Fruit fly (Drosophila melanogaster) whole organism, embryonic: Measurements from ENCODE around the gene PolD2.
A peak's percentile ranks its signal among the peaks of the same experiment; 100 is the strongest.

Experiments used
- Ada2b ChIP-seq: fragments of 200-800 bp; sonication (Bioruptor generic); IDR thresholded peaks from 2 replicates; pipeline ENCODE4 v1.3.6; 2022; ENCODE audit warnings: missing biosample characterization, missing genetic modification characterization
- Atf3 ChIP-seq: fragments of 200-800 bp; sonication (Bioruptor generic); optimal IDR thresholded peaks from 3 replicates; lab custom pipeline; 2016; ENCODE audit warnings: missing biosample characterization, missing genetic modification characterization
- Atf6 ChIP-seq: fragments of 200-800 bp; sonication (Bioruptor generic); IDR thresholded peaks from 2 replicates; pipeline ENCODE4 v1.3.6; 2022; ENCODE audit warnings: missing biosample characterization, missing genetic modification characterization
- BEAF-32 ChIP-seq: fragments of 200-800 bp; sonication (Bioruptor generic); optimal IDR thresholded peaks from 3 replicates; lab custom pipeline; 2017; ENCODE audit warnings: missing biosample characterization, missing genetic modification characterization, mild to moderate bottlenecking, moderate library complexity, missing genetic modification reagents
- CG10431 ChIP-seq: fragments of 200-800 bp; sonication (Bioruptor generic); optimal IDR thresholded peaks from 3 replicates; lab custom pipeline; 2018; ENCODE audit warnings: missing biosample characterization, mild to moderate bottlenecking, missing genetic modification characterization
- CG10979 ChIP-seq: fragments of 200-800 bp; sonication (Bioruptor generic); optimal IDR thresholded peaks from 2 replicates; lab custom pipeline; 2018; ENCODE audit warnings: missing biosample characterization, mild to moderate bottlenecking, missing genetic modification characterization, moderate library complexity
- CG11723 ChIP-seq: fragments of 200-800 bp; sonication (Bioruptor generic); optimal IDR thresholded peaks from 2 replicates; lab custom pipeline; 2017; ENCODE audit warnings: missing biosample characterization, mild to moderate bottlenecking, missing genetic modification characterization
- CG12219 ChIP-seq: fragments of 200-800 bp; sonication (Bioruptor generic); optimal IDR thresholded peaks from 3 replicates; lab custom pipeline; 2018; ENCODE audit warnings: missing biosample characterization, mild to moderate bottlenecking, missing genetic modification characterization
- CG14667 ChIP-seq: fragments of 200-800 bp; sonication (Bioruptor generic); IDR thresholded peaks from 2 replicates; pipeline ENCODE4 v1.3.6; 2022; ENCODE audit warnings: missing biosample characterization, missing genetic modification characterization
- CG15269 ChIP-seq: fragments of 200-800 bp; sonication (Bioruptor generic); optimal IDR thresholded peaks from 2 replicates; lab custom pipeline; 2018; ENCODE audit warnings: missing biosample characterization, mild to moderate bottlenecking, missing genetic modification characterization, moderate library complexity
- CG1602 ChIP-seq: fragments of 200-800 bp; sonication (Bioruptor generic); optimal IDR thresholded peaks from 3 replicates; lab custom pipeline; 2016; ENCODE audit warnings: missing biosample characterization, missing genetic modification characterization
- CG16863 ChIP-seq: fragments of 200-800 bp; sonication (Bioruptor generic); optimal IDR thresholded peaks from 3 replicates; lab custom pipeline; 2016; ENCODE audit warnings: missing biosample characterization, missing genetic modification characterization
- CG17568 ChIP-seq: fragments of 200-800 bp; sonication (Bioruptor generic); optimal IDR thresholded peaks from 2 replicates; lab custom pipeline; 2018; ENCODE audit warnings: missing biosample characterization, mild to moderate bottlenecking, missing genetic modification characterization, moderate library complexity
- CG18599 ChIP-seq: fragments of 200-800 bp; sonication (Bioruptor generic); optimal IDR thresholded peaks from 3 replicates; lab custom pipeline; 2017; ENCODE audit warnings: missing biosample characterization, missing genetic modification characterization, mild to moderate bottlenecking, moderate library complexity, missing genetic modification reagents
- CG2116 ChIP-seq: fragments of 200-800 bp; sonication (Bioruptor generic); optimal IDR thresholded peaks from 3 replicates; lab custom pipeline; 2018; ENCODE audit warnings: missing biosample characterization, mild to moderate bottlenecking, missing genetic modification characterization
- CG2875 ChIP-seq: fragments of 200-800 bp; sonication (Bioruptor generic); optimal IDR thresholded peaks from 2 replicates; lab custom pipeline; 2017; ENCODE audit warnings: missing biosample characterization, mild to moderate bottlenecking, missing genetic modification characterization, missing genetic modification reagents
- CG2889 ChIP-seq: fragments of 200-800 bp; sonication (Bioruptor generic); IDR thresholded peaks from 3 replicates; pipeline ENCODE4 v1.3.6; 2022; ENCODE audit warnings: missing biosample characterization, missing genetic modification characterization
- CG6813 ChIP-seq: fragments of 200-800 bp; sonication (Bioruptor generic); optimal IDR thresholded peaks from 2 replicates; lab custom pipeline; 2017; ENCODE audit warnings: missing biosample characterization, missing genetic modification characterization, mild to moderate bottlenecking, moderate library complexity, missing genetic modification reagents
- CG7372 ChIP-seq: fragments of 200-800 bp; sonication (Bioruptor generic); IDR thresholded peaks from 2 replicates; pipeline ENCODE4 v1.3.6; 2022; ENCODE audit warnings: missing biosample characterization, missing genetic modification characterization
- CG8478 ChIP-seq: fragments of >200 bp; optimal IDR thresholded peaks from 2 replicates; lab custom pipeline; 2018
- CG8924 ChIP-seq: fragments of 200-800 bp; optimal IDR thresholded peaks from 3 replicates; lab custom pipeline; 2019; ENCODE audit warnings: missing biosample characterization, mild to moderate bottlenecking, missing genetic modification characterization, moderate library complexity
- CkIIα-i1 ChIP-seq: fragments of 200-800 bp; sonication (Bioruptor generic); IDR thresholded peaks from 2 replicates; pipeline ENCODE4 v1.3.6; 2022; ENCODE audit warnings: missing biosample characterization, missing genetic modification characterization
- Deaf1 ChIP-seq: fragments of 200-800 bp; optimal IDR thresholded peaks from 3 replicates; lab custom pipeline; 2019; ENCODE audit warnings: missing biosample characterization, mild to moderate bottlenecking, missing genetic modification characterization, moderate library complexity
- Dek ChIP-seq: fragments of 200-800 bp; sonication (Bioruptor generic); optimal IDR thresholded peaks from 3 replicates; lab custom pipeline; 2019; ENCODE audit warnings: missing biosample characterization, mild to moderate bottlenecking, missing genetic modification characterization, moderate library complexity
- Dfd ChIP-seq, 2 experiments: fragments of >200 bp; optimal IDR thresholded peaks; 2 replicates each; lab custom pipeline; 2017; ENCODE audit warnings: missing biosample characterization in 2 of 2, missing genetic modification characterization in 2 of 2
- E2f1 ChIP-seq: fragments of 200-800 bp; sonication (Bioruptor generic); IDR thresholded peaks from 2 replicates; pipeline ENCODE4 v1.3.6; 2022; ENCODE audit warnings: missing biosample characterization, missing genetic modification characterization
- Elba2 ChIP-seq: fragments of 200-800 bp; sonication (Bioruptor generic); optimal IDR thresholded peaks from 3 replicates; lab custom pipeline; 2016; ENCODE audit warnings: missing biosample characterization, missing genetic modification characterization
- Hmr ChIP-seq: fragments of 200-800 bp; sonication (Bioruptor generic); optimal IDR thresholded peaks from 3 replicates; lab custom pipeline; 2017; ENCODE audit warnings: mild to moderate bottlenecking, missing biosample characterization, missing genetic modification reagents, missing genetic modification characterization
- Hr39 ChIP-seq: fragments of >200 bp; optimal IDR thresholded peaks from 2 replicates; lab custom pipeline; 2017
- Lim3 ChIP-seq: fragments of 200-800 bp; sonication (Bioruptor generic); IDR thresholded peaks from 2 replicates; pipeline ENCODE4 v1.3.6; 2022; ENCODE audit warnings: missing biosample characterization, missing genetic modification characterization
- NK7.1 ChIP-seq: fragments of 200-800 bp; sonication (Bioruptor generic); optimal IDR thresholded peaks from 3 replicates; lab custom pipeline; 2016; ENCODE audit warnings: missing biosample characterization, missing genetic modification characterization
- Nf-YB ChIP-seq: fragments of 200-800 bp; sonication (Bioruptor generic); optimal IDR thresholded peaks from 3 replicates; lab custom pipeline; 2019; ENCODE audit warnings: missing biosample characterization, mild to moderate bottlenecking, missing genetic modification characterization, moderate library complexity
- Sox102F ChIP-seq: fragments of 200-800 bp; sonication (Bioruptor generic); optimal IDR thresholded peaks from 2 replicates; lab custom pipeline; 2018; ENCODE audit warnings: missing biosample characterization, mild to moderate bottlenecking, missing genetic modification characterization, moderate library complexity
- amos ChIP-seq: fragments of 200-800 bp; sonication (Bioruptor generic); IDR thresholded peaks from 2 replicates; pipeline ENCODE4 v1.3.6; 2022; ENCODE audit warnings: missing biosample characterization, missing genetic modification characterization; ENCODE audit not compliant: partially characterized antibody
- ara ChIP-seq: fragments of 200-800 bp; sonication (Bioruptor generic); IDR thresholded peaks from 2 replicates; pipeline ENCODE4 v1.3.6; 2022; ENCODE audit warnings: missing biosample characterization, missing genetic modification characterization
- btn ChIP-seq: fragments of 200-800 bp; sonication (Bioruptor generic); optimal IDR thresholded peaks from 2 replicates; lab custom pipeline; 2016; ENCODE audit warnings: missing biosample characterization, missing genetic modification characterization
- cg ChIP-seq: fragments of 200-800 bp; sonication (Bioruptor generic); optimal IDR thresholded peaks from 3 replicates; lab custom pipeline; 2019; ENCODE audit warnings: missing biosample characterization, mild to moderate bottlenecking, missing genetic modification characterization, moderate library complexity
- esg ChIP-seq: fragments of 200-800 bp; sonication (Bioruptor generic); conservative IDR thresholded peaks from 2 replicates; pipeline ENCODE4 v1.3.6; 2022; ENCODE audit warnings: missing biosample characterization, missing genetic modification characterization
- exex ChIP-seq: fragments of 200-800 bp; sonication (Bioruptor generic); optimal IDR thresholded peaks from 4 replicates; lab custom pipeline; 2018; ENCODE audit warnings: missing biosample characterization, mild to moderate bottlenecking, missing genetic modification characterization, moderate library complexity
- fd3F ChIP-seq: fragments of 200-800 bp; sonication (Bioruptor generic); optimal IDR thresholded peaks from 2 replicates; lab custom pipeline; 2018; ENCODE audit warnings: missing biosample characterization, mild to moderate bottlenecking, missing genetic modification characterization, moderate library complexity
- fru ChIP-seq: fragments of >200 bp; optimal IDR thresholded peaks from 2 replicates; lab custom pipeline; 2017
- grau ChIP-seq: fragments of 200-800 bp; optimal IDR thresholded peaks from 3 replicates; lab custom pipeline; 2019; ENCODE audit warnings: missing biosample characterization, mild to moderate bottlenecking, missing genetic modification characterization, moderate library complexity
- gsb ChIP-seq: fragments of 200-800 bp; sonication (Bioruptor generic); IDR thresholded peaks from 2 replicates; pipeline ENCODE4 v1.3.6; 2022; ENCODE audit warnings: missing biosample characterization, missing genetic modification characterization
- gt ChIP-seq: fragments of 200-800 bp; sonication (Bioruptor generic); IDR thresholded peaks from 2 replicates; pipeline ENCODE4 v1.3.6; 2022; ENCODE audit warnings: missing biosample characterization, missing genetic modification characterization
- kay ChIP-seq: fragments of 200-800 bp; sonication (Bioruptor generic); optimal IDR thresholded peaks from 2 replicates; lab custom pipeline; 2016; ENCODE audit warnings: missing biosample characterization, missing genetic modification characterization
- lbe ChIP-seq: fragments of 200-800 bp; sonication (Bioruptor generic); optimal IDR thresholded peaks from 2 replicates; lab custom pipeline; 2016; ENCODE audit warnings: missing biosample characterization, mild to moderate bottlenecking, missing genetic modification characterization
- schlank ChIP-seq: fragments of 200-800 bp; sonication (Bioruptor generic); optimal IDR thresholded peaks from 2 replicates; lab custom pipeline; 2018; ENCODE audit warnings: missing biosample characterization, mild to moderate bottlenecking, missing genetic modification characterization
- sim ChIP-seq: fragments of 200-800 bp; sonication (Bioruptor generic); IDR thresholded peaks from 2 replicates; pipeline ENCODE4 v1.3.6; 2022; ENCODE audit warnings: missing biosample characterization, missing genetic modification characterization
- slou ChIP-seq: fragments of 200-800 bp; sonication (Bioruptor generic); optimal IDR thresholded peaks from 3 replicates; lab custom pipeline; 2016; ENCODE audit warnings: missing biosample characterization, missing genetic modification characterization
- tap ChIP-seq: fragments of 200-800 bp; optimal IDR thresholded peaks from 3 replicates; lab custom pipeline; 2019; ENCODE audit warnings: missing biosample characterization, mild to moderate bottlenecking, missing genetic modification characterization, moderate library complexity
- vfl ChIP-seq: fragments of 200-800 bp; sonication (Bioruptor generic); optimal IDR thresholded peaks from 2 replicates; lab custom pipeline; 2016; ENCODE audit warnings: missing biosample characterization, missing genetic modification characterization
- yki ChIP-seq: fragments of >200 bp; optimal IDR thresholded peaks from 3 replicates; lab custom pipeline; 2018
- zen2 ChIP-seq: fragments of 200-800 bp; sonication (Bioruptor generic); IDR thresholded peaks from 3 replicates; pipeline ENCODE4 v1.3.6; 2022; ENCODE audit warnings: missing biosample characterization, missing genetic modification characterization; ENCODE audit not compliant: partially characterized antibody

PolD2 gene

dm6 chr3L:1730873-1731272 is 44.6 kb upstream of the PolD2 start, which contains the start of gene drpr (continued):
- TF ChIP-seq CG12219 (GFP tag; lab: Kevin White, UChicago) (no peak), vfl (no peak), kay (GFP tag; lab: Kevin White, UChicago) (no peak), lbe (GFP tag; lab: Kevin White, UChicago) (no peak), sim (GFP tag; lab: Robert Waterston, UW) (no peak), CG2116 (peak; percentile 46), CG8478 (lab: Kevin White, UChicago) (no peak), slou (GFP tag; lab: Kevin White, UChicago) (no peak), Dek (tag; lab: Kevin White, UChicago) (no peak), CG14667 (no peak), CG11723 (GFP tag; lab: Kevin White, UChicago) (no peak), CkIIα-i1 (GFP tag; lab: Robert Waterston, UW) (no peak), gt (no peak), Lim3 (GFP tag; lab: Robert Waterston, UW) (no peak), CG18599 (GFP tag; lab: Kevin White, UChicago) (no peak), Deaf1 (tag; lab: Kevin White, UChicago) (peak; percentile 25), esg (no peak), CG8924 (peak; percentile 78), Hmr (GFP tag; lab: Kevin White, UChicago) (peak; percentile 41), amos (GFP tag; lab: Robert Waterston, UW) (peak; percentile 54; the same call in 1 of the 2 replicates), Ada2b (no peak), CG6813 (GFP tag; lab: Kevin White, UChicago) (no peak), CG10979 (tag; lab: Kevin White, UChicago) (peak; percentile 20), tap (tag; lab: Kevin White, UChicago) (no peak), Atf3 (no peak), CG16863 (GFP tag; lab: Kevin White, UChicago) (no peak), NK7.1 (peak; percentile 11), gsb (GFP tag; lab: Robert Waterston, UW) (no peak), BEAF-32 (GFP tag; lab: Kevin White, UChicago) (peak; percentile 32), CG2889 (GFP tag; lab: Robert Waterston, UW) (no peak), Nf-YB (GFP tag; lab: Kevin White, UChicago) (no peak), CG1602 (no peak), yki (lab: Kevin White, UChicago) (no peak), fru (no peak), CG7372 (GFP tag; lab: Robert Waterston, UW) (no peak), Sox102F (GFP tag; lab: Kevin White, UChicago) (no peak), ara (GFP tag; lab: Robert Waterston, UW) (no peak), Hr39 (lab: Kevin White, UChicago) (no peak), Elba2 (GFP tag; lab: Kevin White, UChicago) (no peak), CG2875 (GFP tag; lab: Kevin White, UChicago) (no peak), grau (tag; lab: Kevin White, UChicago) (peak; percentile 27), schlank (tag; lab: Kevin White, UChicago) (no peak), exex (tag; lab: Kevin White, UChicago) (peak; percentile 19), zen2 (GFP tag; lab: Robert Waterston, UW) (no peak), Dfd (GFP tag; optimal IDR thresholded peaks at IDR 0.05; lab: Kevin White, UChicago) (no peak), CG15269 (no peak), E2f1 (GFP tag; lab: Robert Waterston, UW) (no peak), CG17568 (GFP tag; lab: Kevin White, UChicago) (peak; percentile 73), CG10431 (peak; percentile 17), fd3F (GFP tag; lab: Kevin White, UChicago) (no peak), Atf6 (GFP tag; lab: Robert Waterston, UW) (no peak), btn (GFP tag; lab: Kevin White, UChicago) (no peak), cg (no peak)
